Fruit fly (Drosophila melanogaster): ENCODE results near the gene TotF.

Gene TotF

dm6 chr2L:19869463-19869862 lies 42.7 kb downstream of the TotF start:
- TF ChIP-seq foxo (GFP tag; optimal IDR thresholded peaks at IDR 0.05): no peak
- TF ChIP-seq Jra (GFP tag; optimal IDR thresholded peaks at IDR 0.05): no peak
- TF ChIP-seq lola (GFP tag; optimal IDR thresholded peaks at IDR 0.05): no peak
- TF ChIP-seq OdsH (GFP tag; optimal IDR thresholded peaks at IDR 0.05): no peak

dm6 chr2L:19866540-19867318 lies 45.4 kb downstream of the TotF start:
- no peak for TF ChIP-seq Hr78 (GFP tag; optimal IDR thresholded peaks at IDR 0.05)
- no peak for TF ChIP-seq OdsH (GFP tag; optimal IDR thresholded peaks at IDR 0.05)
- no peak for TF ChIP-seq Mio (GFP tag; optimal IDR thresholded peaks at IDR 0.05)
- TF ChIP-seq rgr (GFP tag; optimal IDR thresholded peaks at IDR 0.05): no peak
- TF ChIP-seq Hnf4 (GFP tag; optimal IDR thresholded peaks at IDR 0.05): no peak
- no peak for TF ChIP-seq Vsx2 (GFP tag; optimal IDR thresholded peaks at IDR 0.05; ENCODE audit: partially characterized antibody)
- TF ChIP-seq HLH106 (tag; optimal IDR thresholded peaks at IDR 0.05): no peak
- no peak for TF ChIP-seq br (GFP tag; optimal IDR thresholded peaks at IDR 0.05)
- TF ChIP-seq sv (GFP tag; optimal IDR thresholded peaks at IDR 0.05): no peak
- TF ChIP-seq Rel (GFP tag; optimal IDR thresholded peaks at IDR 0.05): no peak
- no peak for TF ChIP-seq Rel (tag; optimal IDR thresholded peaks at IDR 0.05)

DNA sequence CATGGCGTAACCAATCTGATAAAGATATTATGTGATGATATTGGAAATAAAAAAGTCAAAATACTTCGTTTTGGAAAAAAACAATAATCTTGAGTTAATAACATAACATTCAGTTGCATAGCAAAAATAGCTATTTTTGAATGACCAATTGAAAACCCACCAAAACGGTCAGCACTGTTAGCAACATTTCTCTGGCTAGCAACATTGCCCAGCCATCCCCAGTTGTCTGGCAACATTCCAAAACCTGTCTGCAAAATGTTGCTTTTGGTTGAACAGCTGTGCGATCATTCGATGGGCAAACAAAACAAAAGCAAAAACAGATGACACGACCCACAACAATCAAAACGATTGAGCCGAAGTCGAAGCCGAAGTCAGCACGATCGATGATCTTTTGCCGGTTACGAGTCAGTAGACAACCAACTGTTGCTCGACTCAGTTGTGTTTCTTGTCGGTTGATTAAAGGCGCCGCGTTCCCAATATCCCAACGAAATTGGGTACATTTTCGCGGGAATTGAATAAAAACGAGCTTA lies 46.6 kb downstream of the TotF start:
- TF ChIP-seq lola (GFP tag; optimal IDR thresholded peaks at IDR 0.05) (no peak), Sp1 (GFP tag; optimal IDR thresholded peaks at IDR 0.05) (peak; percentile 64), jim (GFP tag; optimal IDR thresholded peaks at IDR 0.05) (no peak), dmrt93B (GFP tag; optimal IDR thresholded peaks at IDR 0.05) (peak; percentile 67), br (GFP tag; optimal IDR thresholded peaks at IDR 0.05) (peak; percentile 89), Jra (GFP tag; optimal IDR thresholded peaks at IDR 0.05) (peak; percentile 83), fru (GFP tag; optimal IDR thresholded peaks at IDR 0.05) (peak; percentile 93), Hnf4 (GFP tag; optimal IDR thresholded peaks at IDR 0.05) (peak; percentile 86), dsf (GFP tag; optimal IDR thresholded peaks at IDR 0.05; ENCODE audit: borderline replicate concordance) (peak; percentile 54), usp (GFP tag; optimal IDR thresholded peaks at IDR 0.05) (no peak), Hr78 (GFP tag; optimal IDR thresholded peaks at IDR 0.05) (no peak), Myc (optimal IDR thresholded peaks at IDR 0.05) (peak; percentile 92), Hr83 (GFP tag; optimal IDR thresholded peaks at IDR 0.05; ENCODE audit: poor library complexity, severe bottlenecking) (no peak), ey (GFP tag; optimal IDR thresholded peaks at IDR 0.05) (peak; percentile 90), Rel (GFP tag; optimal IDR thresholded peaks at IDR 0.05) (peak; percentile 54), Rel (tag; optimal IDR thresholded peaks at IDR 0.05) (no peak), Dfd (GFP tag; optimal IDR thresholded peaks at IDR 0.05) (no peak), N (GFP tag; optimal IDR thresholded peaks at IDR 0.05) (no peak), woc (GFP tag; optimal IDR thresholded peaks at IDR 0.05) (peak; percentile 71), Mio (GFP tag; optimal IDR thresholded peaks at IDR 0.05) (peak; percentile 15), OdsH (GFP tag; optimal IDR thresholded peaks at IDR 0.05) (peak; percentile 93), sv (GFP tag; optimal IDR thresholded peaks at IDR 0.05) (peak; percentile 96), Dif (GFP tag; optimal IDR thresholded peaks at IDR 0.05; ENCODE audit: partially characterized antibody) (peak; percentile 41), dl (GFP tag; optimal IDR thresholded peaks at IDR 0.05; ENCODE audit: insufficient read depth in 1 of 2, partially characterized antibody in 2 of 2) (no peak), sage (GFP tag; optimal IDR thresholded peaks at IDR 0.05) (peak; percentile 66), h (GFP tag; optimal IDR thresholded peaks at IDR 0.05) (peak; percentile 72), tai (GFP tag; optimal IDR thresholded peaks at IDR 0.05) (peak; percentile 84), Vsx2 (GFP tag; optimal IDR thresholded peaks at IDR 0.05; ENCODE audit: partially characterized antibody) (peak; percentile 45), CrebA (GFP tag; optimal IDR thresholded peaks at IDR 0.05; ENCODE audit: borderline replicate concordance) (peak; percentile 54), Abd-B (GFP tag; optimal IDR thresholded peaks at IDR 0.05) (no peak), HLH106 (tag; optimal IDR thresholded peaks at IDR 0.05) (peak; percentile 75), psq (GFP tag; optimal IDR thresholded peaks at IDR 0.05) (peak; percentile 78), pan (optimal IDR thresholded peaks at IDR 0.05) (no peak), GATAd (GFP tag; optimal IDR thresholded peaks at IDR 0.05) (peak; percentile 1), CG9705 (GFP tag; optimal IDR thresholded peaks at IDR 0.05) (no peak), brk (GFP tag; optimal IDR thresholded peaks at IDR 0.05) (peak; percentile 82), rgr (GFP tag; optimal IDR thresholded peaks at IDR 0.05) (peak; percentile 91), CG32264 (GFP tag; optimal IDR thresholded peaks at IDR 0.05) (peak; percentile 22), foxo (GFP tag; optimal IDR thresholded peaks at IDR 0.05) (peak; percentile 31 to 91)
